Worm (Caenorhabditis elegans): ENCODE data around the gene ZK355.8.

DNA sequence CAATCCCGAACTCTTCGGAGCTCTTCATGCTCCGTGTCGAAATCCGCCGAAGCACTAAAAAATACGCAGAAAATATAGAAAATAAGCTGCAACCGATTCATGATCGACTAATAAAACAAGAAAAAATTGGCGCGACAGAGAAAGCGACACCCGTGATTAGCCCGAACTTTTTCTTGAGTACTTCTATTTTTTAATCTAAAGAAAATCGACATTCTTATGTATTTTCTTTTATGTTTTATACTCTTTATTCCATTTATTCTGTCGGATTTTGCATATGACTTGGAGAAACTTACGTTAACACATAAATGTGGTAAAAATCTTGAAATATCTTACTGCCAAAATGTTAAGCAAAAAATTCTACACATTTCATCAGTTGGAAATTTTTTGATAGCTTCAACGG lies 16.4 kb downstream of the ZK355.8 start, which contains the start of the genes irld-50 and irld-49:
- TF ChIP-seq lsy-2 (tag; optimal IDR thresholded peaks at IDR 0.05) (no peak), pag-3 (tag; optimal IDR thresholded peaks at IDR 0.05; ENCODE audit: borderline replicate concordance, insufficient read depth) (no peak), ama-1 (optimal IDR thresholded peaks at IDR 0.05) (no peak), lin-13 (GFP tag; optimal IDR thresholded peaks at IDR 0.05) (no peak)

All from whole organism, L1 larva.